Worm (Caenorhabditis elegans) whole organism, L3 larva: Measurements from ENCODE around the gene F09E10.7.

ENCODE experiments used
- elt-1 ChIP-seq: fragments of 150-350 bp; optimal IDR thresholded peaks from 2 replicates; lab custom pipeline; 2014; ENCODE audit warnings: missing biosample characterization, missing genetic modification characterization
- nhr-237 ChIP-seq: fragments of 150-350 bp; optimal IDR thresholded peaks from 2 replicates; lab custom pipeline; 2014; ENCODE audit warnings: missing biosample characterization, missing genetic modification characterization
- nhr-77 ChIP-seq: fragments of 150-350 bp; optimal IDR thresholded peaks from 2 replicates; lab custom pipeline; 2014; ENCODE audit warnings: missing biosample characterization, missing genetic modification characterization
- pqm-1 ChIP-seq: fragments of 150-350 bp; optimal IDR thresholded peaks from 2 replicates; lab custom pipeline; 2017; ENCODE audit warnings: missing biosample characterization, missing genetic modification characterization, inconsistent platforms
- snpc-4 ChIP-seq: fragments of 150-350 bp; optimal IDR thresholded peaks from 2 replicates; lab custom pipeline; 2014; ENCODE audit warnings: missing biosample characterization, missing genetic modification characterization
- unc-39 ChIP-seq: sonication (generic microtip); optimal IDR thresholded peaks from 4 replicates; lab custom pipeline; 2017; ENCODE audit warnings: missing biosample characterization, missing genetic modification characterization
- unc-62 ChIP-seq: fragments of 150-350 bp; sonication (generic microtip); optimal IDR thresholded peaks from 4 replicates; lab custom pipeline; 2014; ENCODE audit warnings: missing biosample characterization, missing genetic modification reagents, missing genetic modification characterization
- zag-1 ChIP-seq: fragments of 150-350 bp; optimal IDR thresholded peaks from 2 replicates; lab custom pipeline; 2014; ENCODE audit warnings: missing biosample characterization, missing genetic modification characterization

DNA sequence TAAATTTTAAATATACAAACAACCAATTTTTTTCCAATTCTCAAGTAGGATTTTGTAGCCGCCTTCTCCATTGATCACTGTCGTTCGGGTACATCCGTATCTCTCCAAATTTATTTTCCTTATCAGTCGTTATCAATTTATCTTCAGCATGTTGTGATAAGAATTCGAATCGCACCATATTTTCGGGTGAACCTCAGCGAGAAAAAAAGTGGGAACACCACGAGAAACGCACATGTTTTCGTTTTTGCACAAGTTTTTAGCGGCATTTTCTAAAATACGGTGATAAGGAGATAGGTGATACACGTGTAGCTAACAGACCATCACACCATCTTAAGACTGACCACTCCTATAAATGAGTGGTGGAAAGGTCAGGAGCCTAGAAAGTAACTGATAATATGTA is 23.7 kb downstream of the F09E10.7 start:
- TF ChIP-seq unc-39 (tag; lab: Kevin White, UChicago) (no peak), elt-1 (tag; lab: Kevin White, UChicago) (no peak), unc-62 (GFP tag; lab: Kevin White, UChicago) (no peak), snpc-4 (tag; lab: Kevin White, UChicago) (no peak), nhr-237 (tag; lab: Kevin White, UChicago) (no peak), zag-1 (no peak), pqm-1 (tag; lab: Kevin White, UChicago) (peak; percentile 92), nhr-77 (tag; lab: Kevin White, UChicago) (no peak)
